Worm (Caenorhabditis elegans) whole organism, mixed stage, embryonic: ENCODE results near the gene srxa-18.

Experiments used
- elt-1 ChIP-seq: sonication (generic microtip); optimal IDR thresholded peaks from 2 replicates; lab custom pipeline; 2017; ENCODE audit warnings: missing genetic modification characterization, mild to moderate bottlenecking, missing compliant biosample characterization, antibody characterized with exemption, moderate library complexity, borderline replicate concordance; ENCODE audit not compliant: insufficient read depth
- elt-3 ChIP-seq: fragments of 150-350 bp; optimal IDR thresholded peaks from 2 replicates; lab custom pipeline; 2014; ENCODE audit warnings: missing biosample characterization, missing genetic modification characterization
- ham-2 ChIP-seq: fragments of 200-800 bp; sonication (Bioruptor generic); optimal IDR thresholded peaks from 2 replicates; lab custom pipeline; 2018; ENCODE audit warnings: mild to moderate bottlenecking, missing genetic modification characterization, missing compliant biosample characterization
- lin-13 ChIP-seq: fragments of 150-350 bp; optimal IDR thresholded peaks from 2 replicates; lab custom pipeline; 2014; ENCODE audit warnings: missing biosample characterization, missing genetic modification characterization
- mab-5 ChIP-seq: fragments of 150-350 bp; optimal IDR thresholded peaks from 2 replicates; lab custom pipeline; 2014; ENCODE audit warnings: missing biosample characterization, missing genetic modification characterization
- nhr-237 ChIP-seq: fragments of 150-350 bp; optimal IDR thresholded peaks from 2 replicates; lab custom pipeline; 2014; ENCODE audit warnings: missing biosample characterization, missing genetic modification characterization
- nhr-28 ChIP-seq: fragments of 150-350 bp; optimal IDR thresholded peaks from 2 replicates; lab custom pipeline; 2014; ENCODE audit warnings: missing biosample characterization, missing genetic modification characterization
- pha-4 ChIP-seq: fragments of 150-350 bp; optimal IDR thresholded peaks from 2 replicates; lab custom pipeline; 2018; ENCODE audit warnings: missing biosample characterization, missing genetic modification reagents, missing genetic modification characterization
- unc-39 ChIP-seq: fragments of 150-350 bp; optimal IDR thresholded peaks from 2 replicates; lab custom pipeline; 2014; ENCODE audit warnings: missing biosample characterization, missing genetic modification characterization
- unc-62 ChIP-seq: fragments of 150-350 bp; optimal IDR thresholded peaks from 2 replicates; lab custom pipeline; 2014; ENCODE audit warnings: missing biosample characterization, missing genetic modification reagents, missing genetic modification characterization
- ztf-11 ChIP-seq: fragments of 150-350 bp; optimal IDR thresholded peaks from 2 replicates; lab custom pipeline; 2014; ENCODE audit warnings: missing biosample characterization, missing genetic modification characterization

- TF ChIP-seq lin-13 (tag; lab: Kevin White, UChicago) (no peak), nhr-237 (tag; lab: Kevin White, UChicago) (no peak), elt-3 (tag; lab: Kevin White, UChicago) (no peak), ztf-11 (tag; lab: Kevin White, UChicago) (no peak), pha-4 (no peak), ham-2 (GFP tag; lab: Kevin White, UChicago) (no peak), elt-1 (tag; lab: Kevin White, UChicago) (no peak), unc-62 (GFP tag; lab: Kevin White, UChicago) (no peak), unc-39 (tag; lab: Kevin White, UChicago) (no peak), nhr-28 (tag; lab: Kevin White, UChicago) (no peak), mab-5 (tag; lab: Kevin White, UChicago) (no peak)
These were observed 39.2 kb upstream of the srxa-18 start for ce11 chrV:10159972-10160371.
